Fruit fly (Drosophila melanogaster) whole organism, embryonic: ENCODE measurements around the gene pnt.

Experiments
- ATbp ChIP-seq: fragments of 200-800 bp; sonication (Bioruptor generic); optimal IDR thresholded peaks from 2 replicates; lab custom pipeline; 2017; ENCODE audit warnings: missing biosample characterization, mild to moderate bottlenecking, missing genetic modification characterization, missing genetic modification reagents
- Abd-B ChIP-seq: fragments of 200-800 bp; sonication (Bioruptor generic); optimal IDR thresholded peaks from 2 replicates; lab custom pipeline; 2018; ENCODE audit warnings: missing biosample characterization, mild to moderate bottlenecking, missing genetic modification characterization, moderate library complexity
- Bgb ChIP-seq: fragments of 200-800 bp; sonication (Bioruptor generic); IDR thresholded peaks from 2 replicates; pipeline ENCODE4 v1.3.6; 2022; ENCODE audit warnings: missing biosample characterization, missing genetic modification characterization; ENCODE audit not compliant: partially characterized antibody
- Blimp-1 ChIP-seq: fragments of 200-800 bp; sonication (Bioruptor generic); optimal IDR thresholded peaks from 3 replicates; lab custom pipeline; 2018; ENCODE audit warnings: missing biosample characterization, missing genetic modification characterization, mild to moderate bottlenecking, moderate library complexity, missing genetic modification reagents
- CG10274 ChIP-seq: fragments of 200-800 bp; sonication (Bioruptor generic); optimal IDR thresholded peaks from 3 replicates; lab custom pipeline; 2017; ENCODE audit warnings: missing biosample characterization, mild to moderate bottlenecking, missing genetic modification characterization
- CG11247 ChIP-seq: fragments of 200-800 bp; sonication (Bioruptor generic); IDR thresholded peaks from 2 replicates; pipeline ENCODE4 v1.3.6; 2022; ENCODE audit warnings: missing biosample characterization, missing genetic modification characterization
- CG11696 ChIP-seq: fragments of 200-800 bp; sonication (Bioruptor generic); IDR thresholded peaks from 2 replicates; pipeline ENCODE4 v1.3.6; 2022; ENCODE audit warnings: missing biosample characterization, missing genetic modification characterization
- CG12659 ChIP-seq: fragments of 200-800 bp; sonication (Bioruptor generic); optimal IDR thresholded peaks from 3 replicates; lab custom pipeline; 2017; ENCODE audit warnings: mild to moderate bottlenecking, missing biosample characterization, missing genetic modification reagents, missing genetic modification characterization
- CG15601 ChIP-seq: fragments of 200-800 bp; sonication (Bioruptor generic); optimal IDR thresholded peaks from 3 replicates; lab custom pipeline; 2019; ENCODE audit warnings: missing biosample characterization, mild to moderate bottlenecking, missing genetic modification characterization, moderate library complexity
- CG1603 ChIP-seq: fragments of 200-800 bp; sonication (Bioruptor generic); optimal IDR thresholded peaks from 2 replicates; lab custom pipeline; 2019; ENCODE audit warnings: missing biosample characterization, mild to moderate bottlenecking, missing genetic modification characterization, moderate library complexity
- CG17328 ChIP-seq: fragments of 200-800 bp; sonication (Bioruptor generic); IDR thresholded peaks from 2 replicates; pipeline ENCODE4 v1.3.6; 2022; ENCODE audit warnings: missing biosample characterization, missing genetic modification characterization
- CG1792 ChIP-seq: fragments of 200-800 bp; sonication (Bioruptor generic); optimal IDR thresholded peaks from 2 replicates; lab custom pipeline; 2016; ENCODE audit warnings: missing biosample characterization, missing genetic modification characterization
- CG2678 ChIP-seq: fragments of 200-800 bp; sonication (Bioruptor generic); optimal IDR thresholded peaks from 3 replicates; lab custom pipeline; 2019; ENCODE audit warnings: missing biosample characterization, mild to moderate bottlenecking, missing genetic modification characterization, moderate library complexity
- CG31365 ChIP-seq: fragments of 200-800 bp; sonication (Bioruptor generic); optimal IDR thresholded peaks from 2 replicates; lab custom pipeline; 2018; ENCODE audit warnings: missing biosample characterization, mild to moderate bottlenecking, missing genetic modification characterization
- CG5953 ChIP-seq: fragments of 200-800 bp; sonication (Bioruptor generic); IDR thresholded peaks from 2 replicates; pipeline ENCODE4 v1.3.6; 2022; ENCODE audit warnings: missing biosample characterization, missing genetic modification characterization
- CG7372 ChIP-seq: fragments of 200-800 bp; sonication (Bioruptor generic); IDR thresholded peaks from 2 replicates; pipeline ENCODE4 v1.3.6; 2022; ENCODE audit warnings: missing biosample characterization, missing genetic modification characterization
- CG8359 ChIP-seq: fragments of 200-800 bp; sonication (Bioruptor generic); optimal IDR thresholded peaks from 2 replicates; lab custom pipeline; 2017; ENCODE audit warnings: missing biosample characterization, mild to moderate bottlenecking, missing genetic modification characterization, borderline replicate concordance
- CTCF ChIP-seq: fragments of 200-800 bp; sonication (Bioruptor generic); optimal IDR thresholded peaks from 2 replicates; lab custom pipeline; 2017; ENCODE audit warnings: missing biosample characterization, mild to moderate bottlenecking, missing genetic modification characterization, moderate library complexity
- CkIIα-i1 ChIP-seq: fragments of 200-800 bp; sonication (Bioruptor generic); IDR thresholded peaks from 2 replicates; pipeline ENCODE4 v1.3.6; 2022; ENCODE audit warnings: missing biosample characterization, missing genetic modification characterization
- D ChIP-seq, 2 experiments: fragments of 200-800 bp in 1 of 2; fragments of >200 bp in 1 of 2; sonication (Bioruptor generic) in 1 of 2; optimal IDR thresholded peaks; 2 replicates in 1 of 2; 3 replicates in 1 of 2; lab custom pipeline; 2017; ENCODE audit warnings: mild to moderate bottlenecking in 1 of 2, missing biosample characterization in 1 of 2, missing genetic modification characterization in 1 of 2, missing genetic modification reagents in 1 of 2
- HLHmδ ChIP-seq: fragments of 200-800 bp; sonication (Bioruptor generic); optimal IDR thresholded peaks from 2 replicates; lab custom pipeline; 2018; ENCODE audit warnings: missing biosample characterization, mild to moderate bottlenecking, missing genetic modification characterization, moderate library complexity
- Hmr ChIP-seq: fragments of 200-800 bp; sonication (Bioruptor generic); optimal IDR thresholded peaks from 3 replicates; lab custom pipeline; 2017; ENCODE audit warnings: mild to moderate bottlenecking, missing biosample characterization, missing genetic modification reagents, missing genetic modification characterization
- Lhr ChIP-seq: fragments of 200-800 bp; sonication (Bioruptor generic); optimal IDR thresholded peaks from 3 replicates; lab custom pipeline; 2017; ENCODE audit warnings: mild to moderate bottlenecking, missing biosample characterization, missing genetic modification reagents, missing genetic modification characterization
- Med ChIP-seq: fragments of 200-800 bp; sonication (Bioruptor generic); peaks from one replicate; lab custom pipeline; 2016; ENCODE audit warnings: missing biosample characterization, missing genetic modification characterization, mild to moderate bottlenecking, inconsistent platforms, moderate library complexity
- NC2α ChIP-seq: fragments of 200-800 bp; sonication (Bioruptor generic); optimal IDR thresholded peaks from 2 replicates; lab custom pipeline; 2016; ENCODE audit warnings: missing biosample characterization, missing genetic modification characterization
- Oli ChIP-seq: fragments of 200-800 bp; sonication (Bioruptor generic); optimal IDR thresholded peaks from 2 replicates; lab custom pipeline; 2018; ENCODE audit warnings: missing biosample characterization, mild to moderate bottlenecking, missing genetic modification characterization, moderate library complexity
- Six4 ChIP-seq: fragments of 200-800 bp; sonication (Bioruptor generic); optimal IDR thresholded peaks from 2 replicates; lab custom pipeline; 2016; ENCODE audit warnings: missing biosample characterization, missing genetic modification characterization
- Xbp1 ChIP-seq: fragments of 200-800 bp; sonication (Bioruptor generic); optimal IDR thresholded peaks from 3 replicates; lab custom pipeline; 2016; ENCODE audit warnings: missing biosample characterization, mild to moderate bottlenecking, missing genetic modification characterization
- ac ChIP-seq: fragments of 200-800 bp; sonication (Bioruptor generic); optimal IDR thresholded peaks from 3 replicates; lab custom pipeline; 2017; ENCODE audit warnings: missing biosample characterization, mild to moderate bottlenecking, missing genetic modification characterization
- cas ChIP-seq: fragments of 200-800 bp; sonication (Bioruptor generic); IDR thresholded peaks from 2 replicates; pipeline ENCODE4 v1.3.6; 2022; ENCODE audit warnings: missing biosample characterization, missing genetic modification characterization
- croc ChIP-seq: fragments of 200-800 bp; sonication (Bioruptor generic); conservative IDR thresholded peaks from 3 replicates; pipeline ENCODE4 v1.3.6; 2022; ENCODE audit warnings: missing biosample characterization, missing genetic modification characterization
- dati ChIP-seq: fragments of 200-800 bp; sonication (Bioruptor generic); IDR thresholded peaks from 2 replicates; pipeline ENCODE4 v1.3.6; 2022; ENCODE audit warnings: missing biosample characterization, missing genetic modification characterization
- eve ChIP-seq, 2 experiments: fragments of >200 bp; optimal IDR thresholded peaks; 2 replicates each; lab custom pipeline; 2017; ENCODE audit warnings: missing biosample characterization in 2 of 2, missing genetic modification characterization in 2 of 2
- gfzf ChIP-seq: fragments of 200-800 bp; sonication (Bioruptor generic); optimal IDR thresholded peaks from 2 replicates; lab custom pipeline; 2016; ENCODE audit warnings: missing biosample characterization, mild to moderate bottlenecking, missing genetic modification characterization, moderate library complexity
- gsb-n ChIP-seq: fragments of 200-800 bp; sonication (Bioruptor generic); optimal IDR thresholded peaks from 3 replicates; lab custom pipeline; 2018; ENCODE audit warnings: missing biosample characterization, mild to moderate bottlenecking, missing genetic modification characterization
- jigr1 ChIP-seq: fragments of 200-800 bp; sonication (Bioruptor generic); IDR thresholded peaks from 3 replicates; pipeline ENCODE4 v1.3.6; 2022; ENCODE audit warnings: missing biosample characterization, missing genetic modification characterization
- maf-S ChIP-seq: fragments of 200-800 bp; sonication (Bioruptor generic); optimal IDR thresholded peaks from 2 replicates; lab custom pipeline; 2016; ENCODE audit warnings: missing biosample characterization, missing genetic modification characterization
- org-1 ChIP-seq: fragments of 200-800 bp; sonication (Bioruptor generic); optimal IDR thresholded peaks from 2 replicates; lab custom pipeline; 2017; ENCODE audit warnings: missing biosample characterization, missing genetic modification characterization
- pan ChIP-seq, 4 experiments: fragments of >200 bp in 3 of 4; fragments of 200-800 bp in 1 of 4; sonication (Bioruptor generic) in 1 of 4; optimal IDR thresholded peaks in 3 of 4; IDR thresholded peaks in 1 of 4; 2 replicates each; pipeline versions ENCODE4 v1.3.6 to Lab custom; 2017 to 2022; ENCODE audit warnings: missing biosample characterization in 2 of 4, missing genetic modification characterization in 2 of 4, mixed read lengths in 1 of 4
- phol ChIP-seq: fragments of 200-800 bp; sonication (Bioruptor generic); optimal IDR thresholded peaks from 3 replicates; lab custom pipeline; 2018; ENCODE audit warnings: missing biosample characterization, mild to moderate bottlenecking, missing genetic modification characterization, moderate library complexity
- pros ChIP-seq: fragments of 200-800 bp; sonication (Bioruptor generic); optimal IDR thresholded peaks from 3 replicates; lab custom pipeline; 2019; ENCODE audit warnings: missing biosample characterization, mild to moderate bottlenecking, missing genetic modification characterization, moderate library complexity
- run ChIP-seq: fragments of 200-800 bp; sonication (Bioruptor generic); optimal IDR thresholded peaks from 3 replicates; lab custom pipeline; 2018; ENCODE audit warnings: missing biosample characterization, mild to moderate bottlenecking, missing genetic modification characterization
- sc ChIP-seq, 3 experiments: fragments of >200 bp in 2 of 3; fragments of 200-800 bp in 1 of 3; sonication (Bioruptor generic) in 1 of 3; optimal IDR thresholded peaks; 2 replicates in 2 of 3; 3 replicates in 1 of 3; lab custom pipeline; 2017; ENCODE audit warnings: mild to moderate bottlenecking in 1 of 3, missing biosample characterization in 1 of 3, missing genetic modification characterization in 1 of 3, missing genetic modification reagents in 1 of 3
- seq ChIP-seq: fragments of 200-800 bp; sonication (Bioruptor generic); IDR thresholded peaks from 2 replicates; pipeline ENCODE4 v1.3.6; 2022; ENCODE audit warnings: missing biosample characterization, missing genetic modification characterization
- sna ChIP-seq: fragments of 200-800 bp; sonication (Bioruptor generic); IDR thresholded peaks from 2 replicates; pipeline ENCODE4 v1.3.6; 2022; ENCODE audit warnings: missing biosample characterization, missing genetic modification characterization; ENCODE audit not compliant: partially characterized antibody
- stc ChIP-seq: fragments of 200-800 bp; sonication (Bioruptor generic); IDR thresholded peaks from 2 replicates; pipeline ENCODE4 v1.3.6; 2022; ENCODE audit warnings: missing biosample characterization, missing genetic modification characterization
- stwl ChIP-seq: fragments of 200-800 bp; sonication (Bioruptor generic); optimal IDR thresholded peaks from 3 replicates; lab custom pipeline; 2018; ENCODE audit warnings: missing biosample characterization, mild to moderate bottlenecking, missing genetic modification characterization, moderate library complexity

The pnt gene

DNA sequence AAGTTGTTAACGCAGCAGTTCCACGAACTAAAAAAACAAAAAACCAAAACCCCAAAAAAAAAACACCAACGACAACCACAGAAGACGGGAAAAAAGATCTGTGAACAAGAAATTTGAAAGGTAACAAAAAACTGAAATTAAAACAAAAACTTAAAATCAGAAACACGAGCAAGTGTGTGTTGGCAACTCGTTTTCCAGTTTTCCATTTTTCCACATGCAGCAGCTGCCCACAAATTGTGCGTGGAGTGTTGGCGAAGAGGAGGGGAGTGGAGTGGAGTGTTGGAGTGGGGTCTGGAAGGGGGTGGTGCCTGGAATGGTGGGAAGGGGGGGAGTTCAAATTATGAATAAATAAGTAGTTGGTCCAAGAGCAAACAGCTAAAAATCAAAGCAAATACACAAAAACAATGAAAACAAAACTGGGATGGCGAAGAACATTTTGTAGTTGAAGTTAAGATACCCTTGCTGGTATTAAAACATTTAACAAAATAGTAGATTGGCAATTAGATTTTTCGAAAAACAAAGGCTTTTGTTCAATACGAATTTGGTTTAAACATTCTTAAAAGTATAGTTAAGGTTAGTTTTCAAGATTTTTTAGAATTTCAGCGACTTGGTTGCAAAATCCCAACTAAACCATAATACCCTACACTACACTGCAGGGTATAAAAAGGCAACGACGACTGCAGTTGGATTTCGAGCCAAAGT lies 12.5 kb downstream of the pnt start (continued):
- TF ChIP-seq pros (GFP tag; lab: Kevin White, UChicago) (no peak), CG7372 (GFP tag; lab: Robert Waterston, UW) (no peak), cas (GFP tag; lab: Robert Waterston, UW) (no peak), CG2678 (tag; lab: Kevin White, UChicago) (peak; percentile 59), NC2α (GFP tag; lab: Kevin White, UChicago) (peak; percentile 46), Blimp-1 (GFP tag; lab: Kevin White, UChicago) (peak; percentile 56), CG11247 (GFP tag; lab: Robert Waterston, UW) (peak; percentile 13; the same call in 1 of the 2 replicates), CG1792 (GFP tag; lab: Kevin White, UChicago) (peak; percentile 31), jigr1 (GFP tag; lab: Robert Waterston, UW) (no peak), Hmr (GFP tag; lab: Kevin White, UChicago) (peak; percentile 9), sc (optimal IDR thresholded peaks at IDR 0.05; lab: Kevin White, UChicago) (no peak), sc (GFP tag; optimal IDR thresholded peaks at IDR 0.05; lab: Kevin White, UChicago) (peak; percentile 61), dati (GFP tag; lab: Robert Waterston, UW) (no peak), Six4 (GFP tag; lab: Kevin White, UChicago) (peak; percentile 5), Abd-B (peak; percentile 29), Med (GFP tag; lab: Kevin White, UChicago) (peak; percentile 52), CG15601 (tag; lab: Kevin White, UChicago) (peak; percentile 49), CG11696 (no peak), CTCF (GFP tag; lab: Kevin White, UChicago) (no peak), seq (GFP tag; lab: Robert Waterston, UW) (no peak), CG10274 (GFP tag; lab: Kevin White, UChicago) (peak; percentile 67), gsb-n (tag; lab: Kevin White, UChicago) (peak; percentile 57), maf-S (GFP tag; lab: Kevin White, UChicago) (no peak), HLHmδ (GFP tag; lab: Kevin White, UChicago) (no peak), org-1 (GFP tag; lab: Kevin White, UChicago) (peak; percentile 13), stwl (tag; lab: Kevin White, UChicago) (no peak), CkIIα-i1 (GFP tag; lab: Robert Waterston, UW) (no peak), gfzf (no peak), CG17328 (GFP tag; lab: Robert Waterston, UW) (peak; percentile 47), phol (tag; lab: Kevin White, UChicago) (peak; percentile 72), D (optimal IDR thresholded peaks at IDR 0.05; lab: Kevin White, UChicago) (no peak), D (GFP tag; optimal IDR thresholded peaks at IDR 0.05; lab: Kevin White, UChicago) (peak; percentile 66), Xbp1 (GFP tag; lab: Kevin White, UChicago) (peak; percentile 63), CG12659 (GFP tag; lab: Kevin White, UChicago) (peak; percentile 16), Bgb (no peak), CG5953 (GFP tag; lab: Robert Waterston, UW) (no peak), ac (GFP tag; lab: Kevin White, UChicago) (no peak), croc (GFP tag; lab: Robert Waterston, UW) (peak; percentile 48; the same call in 1 of the 3 replicates), CG8359 (GFP tag; lab: Kevin White, UChicago) (peak; percentile 42), sna (GFP tag; lab: Robert Waterston, UW) (no peak), stc (GFP tag; lab: Robert Waterston, UW) (0 out of 2 replicates have a peak, but pooled peaks have one; percentile 38), run (tag; lab: Kevin White, UChicago) (no peak), pan (optimal IDR thresholded peaks at IDR 0.05; lab: Kevin White, UChicago) (no peak), pan (GFP tag; optimal IDR thresholded peaks at IDR 0.05 in 1 of 2, IDR thresholded peaks at IDR 0.05 in 1 of 2) (peak in 1 of 2 experiments; percentile 28), CG1603 (tag; lab: Kevin White, UChicago) (peak; percentile 22), Oli (peak; percentile 65), eve (GFP tag; optimal IDR thresholded peaks at IDR 0.05; lab: Kevin White, UChicago) (peak in 1 of 2 experiments; percentile 70), CG31365 (tag; lab: Kevin White, UChicago) (no peak), ATbp (peak; percentile 61), Lhr (GFP tag; lab: Kevin White, UChicago) (peak; percentile 31)
